Fruit fly (Drosophila melanogaster) whole organism, embryonic: ENCODE data around the gene shams.

Experiments
- Abd-B ChIP-seq: fragments of 200-800 bp; sonication (Bioruptor generic); optimal IDR thresholded peaks from 2 replicates; lab custom pipeline; 2018; ENCODE audit warnings: missing biosample characterization, mild to moderate bottlenecking, missing genetic modification characterization, moderate library complexity
- Adf1 ChIP-seq: fragments of 200-800 bp; sonication (Bioruptor generic); IDR thresholded peaks from 2 replicates; pipeline ENCODE4 v1.3.6; 2022; ENCODE audit warnings: missing biosample characterization, missing genetic modification characterization
- Atf3 ChIP-seq: fragments of 200-800 bp; sonication (Bioruptor generic); optimal IDR thresholded peaks from 3 replicates; lab custom pipeline; 2016; ENCODE audit warnings: missing biosample characterization, missing genetic modification characterization
- CG10209 ChIP-seq: fragments of 200-800 bp; sonication (Bioruptor generic); optimal IDR thresholded peaks from 3 replicates; lab custom pipeline; 2017; ENCODE audit warnings: missing biosample characterization, mild to moderate bottlenecking, missing genetic modification characterization, missing genetic modification reagents
- CG10431 ChIP-seq: fragments of 200-800 bp; sonication (Bioruptor generic); optimal IDR thresholded peaks from 3 replicates; lab custom pipeline; 2018; ENCODE audit warnings: missing biosample characterization, mild to moderate bottlenecking, missing genetic modification characterization
- CG11398 ChIP-seq: fragments of 200-800 bp; sonication (Bioruptor generic); optimal IDR thresholded peaks from 2 replicates; lab custom pipeline; 2016; ENCODE audit warnings: missing biosample characterization, missing genetic modification characterization
- CG12071 ChIP-seq: fragments of 200-800 bp; sonication (Bioruptor generic); optimal IDR thresholded peaks from 3 replicates; lab custom pipeline; 2018; ENCODE audit warnings: missing biosample characterization, mild to moderate bottlenecking, missing genetic modification characterization
- CG12769 ChIP-seq: fragments of 200-800 bp; sonication (Bioruptor generic); optimal IDR thresholded peaks from 2 replicates; lab custom pipeline; 2019; ENCODE audit warnings: missing biosample characterization, mild to moderate bottlenecking, missing genetic modification characterization, moderate library complexity
- CG15601 ChIP-seq: fragments of 200-800 bp; sonication (Bioruptor generic); optimal IDR thresholded peaks from 3 replicates; lab custom pipeline; 2019; ENCODE audit warnings: missing biosample characterization, mild to moderate bottlenecking, missing genetic modification characterization, moderate library complexity
- CG2202 ChIP-seq: fragments of 200-800 bp; sonication (Bioruptor generic); optimal IDR thresholded peaks from 2 replicates; lab custom pipeline; 2018; ENCODE audit warnings: missing biosample characterization, mild to moderate bottlenecking, missing genetic modification characterization
- CG2678 ChIP-seq: fragments of 200-800 bp; sonication (Bioruptor generic); optimal IDR thresholded peaks from 3 replicates; lab custom pipeline; 2019; ENCODE audit warnings: missing biosample characterization, mild to moderate bottlenecking, missing genetic modification characterization, moderate library complexity
- CG2875 ChIP-seq: fragments of 200-800 bp; sonication (Bioruptor generic); optimal IDR thresholded peaks from 2 replicates; lab custom pipeline; 2017; ENCODE audit warnings: missing biosample characterization, mild to moderate bottlenecking, missing genetic modification characterization, missing genetic modification reagents
- CG3281 ChIP-seq: fragments of 200-800 bp; sonication (Bioruptor generic); optimal IDR thresholded peaks from 3 replicates; lab custom pipeline; 2017; ENCODE audit warnings: missing biosample characterization, mild to moderate bottlenecking, missing genetic modification characterization
- CG33557 ChIP-seq: fragments of 200-800 bp; sonication (Bioruptor generic); optimal IDR thresholded peaks from 2 replicates; lab custom pipeline; 2019; ENCODE audit warnings: missing biosample characterization, mild to moderate bottlenecking, missing genetic modification characterization, moderate library complexity
- CG3407 ChIP-seq: fragments of 200-800 bp; sonication (Bioruptor generic); optimal IDR thresholded peaks from 2 replicates; lab custom pipeline; 2018; ENCODE audit warnings: missing biosample characterization, mild to moderate bottlenecking, missing genetic modification characterization
- CG5180 ChIP-seq: fragments of 200-800 bp; sonication (Bioruptor generic); optimal IDR thresholded peaks from 3 replicates; lab custom pipeline; 2017; ENCODE audit warnings: missing biosample characterization, missing genetic modification characterization, mild to moderate bottlenecking, moderate library complexity, missing genetic modification reagents
- CG7745 ChIP-seq: fragments of 200-800 bp; sonication (Bioruptor generic); optimal IDR thresholded peaks from 2 replicates; lab custom pipeline; 2018; ENCODE audit warnings: missing biosample characterization, mild to moderate bottlenecking, missing genetic modification characterization, moderate library complexity
- CG8290 ChIP-seq, 3 experiments: fragments of 200-800 bp; sonication (Bioruptor generic); optimal IDR thresholded peaks; 2 replicates each; lab custom pipeline; 2016 to 2019; ENCODE audit warnings: missing biosample characterization in 3 of 3, missing genetic modification characterization in 3 of 3, mild to moderate bottlenecking in 2 of 3, moderate library complexity in 1 of 3
- Dip2 ChIP-seq: fragments of 200-800 bp; sonication (Bioruptor generic); IDR thresholded peaks from 2 replicates; pipeline ENCODE4 v1.3.6; 2022; ENCODE audit warnings: missing biosample characterization, missing genetic modification characterization
- Dll ChIP-seq: fragments of 200-800 bp; sonication (Bioruptor generic); IDR thresholded peaks from 4 replicates; pipeline ENCODE4 v1.3.6; 2022; ENCODE audit warnings: missing biosample characterization, missing genetic modification characterization; ENCODE audit not compliant: partially characterized antibody
- Ets65A ChIP-seq: fragments of 200-800 bp; sonication (Bioruptor generic); peaks from one replicate; lab custom pipeline; 2016; ENCODE audit warnings: missing biosample characterization, missing genetic modification characterization
- Hey ChIP-seq: fragments of 200-800 bp; sonication (Bioruptor generic); optimal IDR thresholded peaks from 3 replicates; lab custom pipeline; 2018; ENCODE audit warnings: missing biosample characterization, mild to moderate bottlenecking, missing genetic modification characterization
- Hmr ChIP-seq: fragments of 200-800 bp; sonication (Bioruptor generic); optimal IDR thresholded peaks from 3 replicates; lab custom pipeline; 2017; ENCODE audit warnings: mild to moderate bottlenecking, missing biosample characterization, missing genetic modification reagents, missing genetic modification characterization
- Nf-YC ChIP-seq: fragments of 200-800 bp; optimal IDR thresholded peaks from 3 replicates; lab custom pipeline; 2019; ENCODE audit warnings: missing biosample characterization, mild to moderate bottlenecking, missing genetic modification characterization, moderate library complexity
- Side ChIP-seq: fragments of 200-800 bp; sonication (Bioruptor generic); optimal IDR thresholded peaks from 2 replicates; lab custom pipeline; 2016; ENCODE audit warnings: missing biosample characterization, missing genetic modification characterization
- Taf1 ChIP-seq: fragments of 200-800 bp; sonication (Bioruptor generic); IDR thresholded peaks from 2 replicates; pipeline ENCODE4 v1.3.6; 2022; ENCODE audit warnings: missing biosample characterization, missing genetic modification characterization
- Xrp1 ChIP-seq: fragments of 200-800 bp; sonication (Bioruptor generic); IDR thresholded peaks from 2 replicates; pipeline ENCODE4 v1.3.6; 2022; ENCODE audit warnings: missing biosample characterization, missing genetic modification characterization
- ab ChIP-seq: fragments of 200-800 bp; sonication (Bioruptor generic); optimal IDR thresholded peaks from 2 replicates; lab custom pipeline; 2016; ENCODE audit warnings: missing biosample characterization, missing genetic modification characterization
- bigmax ChIP-seq: fragments of 200-800 bp; sonication (Bioruptor generic); optimal IDR thresholded peaks from 2 replicates; lab custom pipeline; 2018; ENCODE audit warnings: missing biosample characterization, mild to moderate bottlenecking, missing genetic modification characterization
- btn ChIP-seq: fragments of 200-800 bp; sonication (Bioruptor generic); optimal IDR thresholded peaks from 2 replicates; lab custom pipeline; 2016; ENCODE audit warnings: missing biosample characterization, missing genetic modification characterization
- cg ChIP-seq: fragments of 200-800 bp; sonication (Bioruptor generic); optimal IDR thresholded peaks from 3 replicates; lab custom pipeline; 2019; ENCODE audit warnings: missing biosample characterization, mild to moderate bottlenecking, missing genetic modification characterization, moderate library complexity
- crc ChIP-seq: fragments of 200-800 bp; sonication (Bioruptor generic); optimal IDR thresholded peaks from 2 replicates; lab custom pipeline; 2016; ENCODE audit warnings: missing biosample characterization, missing genetic modification characterization
- danr ChIP-seq: fragments of 200-800 bp; sonication (Bioruptor generic); IDR thresholded peaks from 2 replicates; pipeline ENCODE4 v1.3.6; 2022; ENCODE audit warnings: missing biosample characterization, missing genetic modification characterization
- eve ChIP-seq, 2 experiments: fragments of >200 bp; optimal IDR thresholded peaks; 2 replicates each; lab custom pipeline; 2017; ENCODE audit warnings: missing biosample characterization in 2 of 2, missing genetic modification characterization in 2 of 2
- fru ChIP-seq: fragments of >200 bp; optimal IDR thresholded peaks from 2 replicates; lab custom pipeline; 2017
- gro ChIP-seq: fragments of 200-800 bp; sonication (Bioruptor generic); optimal IDR thresholded peaks from 2 replicates; lab custom pipeline; 2016; ENCODE audit warnings: missing biosample characterization, missing genetic modification characterization
- lmd ChIP-seq: fragments of 200-800 bp; sonication (Bioruptor generic); IDR thresholded peaks from 2 replicates; pipeline ENCODE4 v1.3.6; 2022; ENCODE audit warnings: missing biosample characterization, missing genetic modification characterization
- mirr ChIP-seq: fragments of 200-800 bp; sonication (Bioruptor generic); optimal IDR thresholded peaks from 3 replicates; lab custom pipeline; 2018; ENCODE audit warnings: missing biosample characterization, mild to moderate bottlenecking, missing genetic modification characterization
- onecut ChIP-seq: fragments of 200-800 bp; sonication (Bioruptor generic); IDR thresholded peaks from 2 replicates; pipeline ENCODE4 v1.3.6; 2022; ENCODE audit warnings: missing biosample characterization, missing genetic modification characterization
- pan ChIP-seq, 4 experiments: fragments of >200 bp in 3 of 4; fragments of 200-800 bp in 1 of 4; sonication (Bioruptor generic) in 1 of 4; optimal IDR thresholded peaks in 3 of 4; IDR thresholded peaks in 1 of 4; 2 replicates each; pipeline versions ENCODE4 v1.3.6 to Lab custom; 2017 to 2022; ENCODE audit warnings: missing biosample characterization in 2 of 4, missing genetic modification characterization in 2 of 4, mixed read lengths in 1 of 4
- salm ChIP-seq: fragments of 200-800 bp; sonication (Bioruptor generic); optimal IDR thresholded peaks from 2 replicates; lab custom pipeline; 2018; ENCODE audit warnings: missing biosample characterization, mild to moderate bottlenecking, missing genetic modification characterization
- sd ChIP-seq: fragments of 200-800 bp; sonication (Bioruptor generic); optimal IDR thresholded peaks from 3 replicates; lab custom pipeline; 2018; ENCODE audit warnings: missing biosample characterization, mild to moderate bottlenecking, missing genetic modification characterization, moderate library complexity
- slbo ChIP-seq: fragments of 200-800 bp; sonication (Bioruptor generic); IDR thresholded peaks from 2 replicates; pipeline ENCODE4 v1.3.6; 2022; ENCODE audit warnings: missing biosample characterization, missing genetic modification characterization
- sug ChIP-seq: fragments of 200-800 bp; optimal IDR thresholded peaks from 2 replicates; lab custom pipeline; 2019; ENCODE audit warnings: missing biosample characterization, mild to moderate bottlenecking, missing genetic modification characterization, moderate library complexity
- tgo ChIP-seq: fragments of 200-800 bp; sonication (Bioruptor generic); IDR thresholded peaks from 3 replicates; pipeline ENCODE4 v1.3.6; 2022; ENCODE audit warnings: missing biosample characterization, missing genetic modification characterization

Gene shams

DNA sequence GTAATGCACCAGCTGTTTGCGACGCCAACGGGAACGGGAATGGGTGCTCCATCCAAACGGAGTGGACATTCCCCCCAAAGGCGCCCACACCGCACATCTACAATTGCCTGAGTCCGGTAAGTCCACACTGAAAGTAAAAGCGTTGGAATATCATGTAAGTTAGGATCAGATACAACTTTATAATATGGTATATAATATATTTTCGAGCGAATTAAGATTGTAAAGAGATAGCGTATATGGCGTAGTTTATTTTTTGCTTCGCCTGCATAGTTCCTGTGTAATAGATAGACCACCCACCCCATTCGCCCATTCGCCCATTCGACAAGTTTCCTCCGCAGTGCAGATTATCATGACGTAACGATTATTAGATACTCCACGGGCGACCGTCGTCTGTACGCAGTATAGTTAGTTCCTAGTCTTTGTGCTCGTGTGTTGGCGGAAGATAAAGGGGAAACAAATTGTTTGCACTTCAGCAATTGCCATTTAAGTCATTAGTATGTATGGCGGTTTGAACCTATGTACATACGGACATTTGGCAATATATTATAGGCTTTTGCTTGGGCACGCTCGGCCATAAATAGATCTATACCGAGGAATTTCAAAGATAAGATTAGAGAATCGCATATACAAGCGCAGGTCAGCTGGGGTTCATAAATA, 22.8 kb downstream of the shams start (continued):
- peak; percentile 3 for TF ChIP-seq sug (tag; lab: Kevin White, UChicago)
- no peak for TF ChIP-seq btn (GFP tag; lab: Kevin White, UChicago)
- TF ChIP-seq mirr (GFP tag; lab: Kevin White, UChicago) = peak; percentile 62
- TF ChIP-seq Hey (tag; lab: Kevin White, UChicago) = peak; percentile 50
- TF ChIP-seq CG2678 (tag; lab: Kevin White, UChicago) = peak; percentile 5
- TF ChIP-seq CG8290 (GFP tag; optimal IDR thresholded peaks at IDR 0.05; lab: Kevin White, UChicago) = no peak
- TF ChIP-seq CG8290 (tag; optimal IDR thresholded peaks at IDR 0.05; lab: Kevin White, UChicago) = peak in 1 of 2 experiments; percentile 23
- no peak for TF ChIP-seq Side (GFP tag; lab: Kevin White, UChicago)
- TF ChIP-seq Taf1 (GFP tag; lab: Robert Waterston, UW) = peak; percentile 22; the same call in 1 of the 2 replicates
- no peak for TF ChIP-seq ab (GFP tag; lab: Kevin White, UChicago)
- TF ChIP-seq CG3407 (GFP tag; lab: Kevin White, UChicago) = no peak
- peak; percentile 25; the same call in 1 of the 2 replicates for TF ChIP-seq Adf1
- no peak for TF ChIP-seq Xrp1 (GFP tag; lab: Robert Waterston, UW)
- TF ChIP-seq pan (optimal IDR thresholded peaks at IDR 0.05; lab: Kevin White, UChicago) = no peak
- TF ChIP-seq pan (GFP tag; optimal IDR thresholded peaks at IDR 0.05 in 1 of 2, IDR thresholded peaks at IDR 0.05 in 1 of 2) = no peak
- no peak for TF ChIP-seq Abd-B (GFP tag; lab: Kevin White, UChicago)
- TF ChIP-seq CG11398 (GFP tag; lab: Kevin White, UChicago) = no peak
- TF ChIP-seq slbo (GFP tag; lab: Robert Waterston, UW) = peak; percentile 51; the same call in 1 of the 2 replicates
- TF ChIP-seq danr = no peak
- TF ChIP-seq tgo (GFP tag; lab: Robert Waterston, UW) = no peak
- TF ChIP-seq sd (tag; lab: Kevin White, UChicago) = peak; percentile 93
- TF ChIP-seq CG10209 = no peak

DNA sequence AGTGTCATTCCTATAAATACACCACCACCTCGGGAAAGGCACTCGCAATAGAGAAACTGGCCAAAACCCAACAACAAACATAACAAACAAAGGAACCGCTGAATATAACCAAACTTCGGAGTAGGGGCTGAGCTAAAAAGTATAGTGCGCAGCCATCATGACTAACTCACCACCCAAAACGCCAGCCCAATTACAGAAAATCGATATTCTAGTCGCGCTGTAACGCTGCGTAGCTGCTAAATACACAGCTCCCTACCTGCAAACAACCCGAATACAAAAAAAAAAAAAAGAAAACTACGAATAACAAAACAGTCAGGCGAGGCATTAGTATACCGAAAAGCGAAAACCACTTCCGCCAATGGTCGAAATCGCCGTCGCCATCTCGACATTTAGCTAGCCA, 23.8 kb downstream of the shams start:
- TF ChIP-seq Ets65A (GFP tag; lab: Kevin White, UChicago) (peak; percentile 55), onecut (GFP tag; lab: Robert Waterston, UW) (peak; percentile 96), Dll (GFP tag; lab: Robert Waterston, UW) (no peak), cg (GFP tag; lab: Kevin White, UChicago) (no peak), bigmax (GFP tag; lab: Kevin White, UChicago) (peak; percentile 39), eve (GFP tag; optimal IDR thresholded peaks at IDR 0.05; lab: Kevin White, UChicago) (peak in 1 of 2 experiments; percentile 87), ab (GFP tag; lab: Kevin White, UChicago) (peak; percentile 4), fru (no peak), CG10431 (GFP tag; lab: Kevin White, UChicago) (peak; percentile 10)

DNA sequence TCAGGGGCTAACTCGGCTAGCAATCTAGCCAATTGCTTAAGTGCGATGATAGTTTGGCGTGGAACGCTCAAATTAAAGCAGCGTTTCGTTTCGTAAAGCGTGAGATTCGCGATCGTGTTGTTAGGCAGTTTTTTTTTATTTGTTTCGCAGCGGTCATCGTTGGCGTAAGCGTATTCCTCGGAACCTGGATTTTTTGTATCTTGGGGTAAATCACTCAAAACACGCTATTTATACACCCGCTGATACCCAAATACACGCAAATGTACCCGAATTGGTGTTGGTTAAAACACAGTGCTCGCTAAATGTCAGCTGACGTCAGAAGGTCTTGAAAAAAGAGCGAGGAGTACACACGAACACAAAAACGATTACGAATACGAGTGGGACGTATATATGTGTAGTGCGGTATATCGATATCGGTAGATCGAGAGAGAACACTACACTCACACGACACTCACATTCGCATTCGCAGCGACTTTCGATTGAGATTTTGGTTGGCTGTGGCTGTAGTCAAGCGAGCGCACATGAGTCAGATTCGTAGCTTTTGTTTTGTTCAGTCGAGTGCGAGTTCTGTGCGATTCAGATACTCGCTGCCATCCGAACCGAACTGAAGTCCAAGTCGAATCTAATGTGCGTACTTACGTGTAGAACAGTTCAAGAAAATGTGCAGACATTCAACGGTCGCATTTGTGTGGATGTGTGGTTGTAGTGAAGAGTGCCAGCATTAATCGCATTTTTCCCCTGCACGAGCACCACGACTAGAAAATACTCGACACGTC, 24.5 kb downstream of the shams start:
- TF ChIP-seq Dip2 (GFP tag; lab: Robert Waterston, UW) = no peak
- TF ChIP-seq CG12071 (GFP tag; lab: Kevin White, UChicago) = peak; percentile 61
- peak; percentile 99 for TF ChIP-seq cg (GFP tag; lab: Kevin White, UChicago)
- TF ChIP-seq Hmr (GFP tag; lab: Kevin White, UChicago) = peak; percentile 67
- no peak for TF ChIP-seq salm (tag; lab: Kevin White, UChicago)
- no peak for TF ChIP-seq CG2875 (GFP tag; lab: Kevin White, UChicago)
- TF ChIP-seq lmd (GFP tag; lab: Robert Waterston, UW) = no peak
- TF ChIP-seq CG7745 (tag; lab: Kevin White, UChicago) = peak; percentile 38
- TF ChIP-seq gro (GFP tag; lab: Kevin White, UChicago) = peak; percentile 4
- peak; percentile 35 for TF ChIP-seq Atf3 (GFP tag; lab: Kevin White, UChicago)
- TF ChIP-seq CG3281 (GFP tag; lab: Kevin White, UChicago) = peak; percentile 44
- peak; percentile 3 for TF ChIP-seq CG2202 (tag; lab: Kevin White, UChicago)
- peak; percentile 10 for TF ChIP-seq crc
- peak; percentile 24 for TF ChIP-seq CG15601
- TF ChIP-seq CG33557 (GFP tag; lab: Kevin White, UChicago) = peak; percentile 30
- peak; percentile 86 for TF ChIP-seq CG5180 (GFP tag; lab: Kevin White, UChicago)
- TF ChIP-seq CG12769 (tag; lab: Kevin White, UChicago) = peak; percentile 73
- peak; percentile 85 for TF ChIP-seq Nf-YC (tag; lab: Kevin White, UChicago)
